Worm (Caenorhabditis elegans): Measurements from ENCODE around the gene alh-9.

alh-9 gene

ce11 chrIII:5836816-5837215, 19.0 kb upstream of the alh-9 start, which contains the start of gene W04D12.1:
Gene W04D12.1 (plus strand): TSS chrIII:5836926.
- no peak for TF ChIP-seq klf-2 (GFP tag; conservative IDR thresholded peaks at IDR 0.05)

DNA sequence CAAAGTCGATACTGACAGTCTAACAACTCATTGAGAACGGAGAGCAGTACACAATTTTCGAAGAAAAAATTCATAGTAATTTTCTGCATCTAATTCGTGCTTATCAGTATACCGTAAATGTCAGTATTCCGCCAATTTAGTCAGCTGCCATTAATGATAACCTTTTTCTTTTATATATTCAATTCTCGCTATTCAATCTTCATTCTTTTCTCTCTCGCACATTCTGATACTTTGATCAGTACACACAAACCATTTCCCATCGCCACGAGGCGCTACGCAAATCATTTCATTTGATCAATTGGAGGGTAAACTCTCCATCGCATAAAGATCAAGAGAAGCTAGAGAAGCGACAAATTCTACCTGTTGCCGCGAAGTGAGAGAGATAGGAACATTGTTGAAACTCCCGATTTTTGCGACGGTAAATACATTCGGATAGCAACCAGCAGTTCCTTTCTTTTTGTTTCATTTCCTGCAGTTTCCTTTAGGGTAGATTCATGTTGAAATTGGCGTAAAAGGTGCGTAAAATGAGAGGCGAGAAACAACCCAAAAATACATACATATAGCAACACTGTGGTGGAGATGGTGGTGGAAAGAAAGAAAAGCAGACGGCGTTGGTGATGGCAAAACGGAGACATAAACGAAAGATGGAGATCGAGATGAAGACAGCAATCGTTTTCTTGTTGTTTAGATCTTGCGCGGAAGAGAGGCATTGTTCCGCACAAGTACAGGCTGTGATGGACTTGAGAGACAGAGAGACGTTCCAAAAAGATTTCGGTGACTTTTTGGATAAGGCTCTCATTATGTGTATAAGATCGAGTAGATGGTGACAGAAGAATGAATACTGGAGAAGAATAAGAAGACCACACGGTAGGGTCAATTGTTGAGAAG, 17.4 kb upstream of the alh-9 start:
- no peak for TF ChIP-seq ref-1 (GFP tag; conservative IDR thresholded peaks at IDR 0.05)
- no peak for TF ChIP-seq klf-2 (GFP tag; conservative IDR thresholded peaks at IDR 0.05)
- no peak for TF ChIP-seq tab-1 (GFP tag; IDR thresholded peaks at IDR 0.05)

- no peak for TF ChIP-seq ztf-23 (GFP tag; IDR thresholded peaks at IDR 0.05)
- TF ChIP-seq ref-1 (GFP tag; conservative IDR thresholded peaks at IDR 0.05): no peak
- TF ChIP-seq tab-1 (GFP tag; IDR thresholded peaks at IDR 0.05): no peak
- no peak for TF ChIP-seq flt-1 (GFP tag; IDR thresholded peaks at IDR 0.05)
- no peak for TF ChIP-seq ztf-29 (GFP tag; IDR thresholded peaks at IDR 0.05)
- no peak for TF ChIP-seq cog-1 (tag; optimal IDR thresholded peaks at IDR 0.05)
- TF ChIP-seq med-1 (GFP tag; optimal IDR thresholded peaks at IDR 0.05; ENCODE audit: insufficient read depth): no peak
- TF ChIP-seq T22C8.4 (GFP tag; IDR thresholded peaks at IDR 0.05): no peak
- no peak for TF ChIP-seq klf-2 (GFP tag; conservative IDR thresholded peaks at IDR 0.05)
Observed at ce11 chrIII:5839147-5839546, 16.7 kb upstream of the alh-9 start.

DNA sequence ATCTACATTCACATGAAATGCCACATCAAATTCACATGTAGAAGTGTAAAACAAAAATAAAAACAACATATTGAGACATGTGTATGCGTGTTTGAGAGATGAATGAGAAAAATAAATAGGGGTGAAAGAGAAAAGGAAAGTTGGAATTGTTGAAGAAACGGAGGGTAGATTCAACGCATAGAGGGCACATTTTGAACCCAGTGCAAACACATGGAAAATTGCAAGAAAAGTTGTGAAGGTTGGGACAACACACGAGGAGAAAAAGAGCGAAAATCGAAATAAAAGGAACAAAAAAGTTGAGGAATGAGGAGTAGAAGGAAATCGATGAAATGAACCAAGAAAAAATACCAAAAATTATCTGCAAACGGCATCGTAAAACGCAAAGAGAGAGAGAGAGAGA, 16.2 kb upstream of the alh-9 start:
- no peak for TF ChIP-seq cog-1 (tag; optimal IDR thresholded peaks at IDR 0.05)
- no peak for TF ChIP-seq tab-1 (GFP tag; IDR thresholded peaks at IDR 0.05)
- no peak for TF ChIP-seq ref-1 (GFP tag; conservative IDR thresholded peaks at IDR 0.05)
- TF ChIP-seq med-1 (GFP tag; optimal IDR thresholded peaks at IDR 0.05; ENCODE audit: insufficient read depth): no peak
- TF ChIP-seq ztf-29 (GFP tag; IDR thresholded peaks at IDR 0.05): no peak
- TF ChIP-seq ztf-23 (GFP tag; IDR thresholded peaks at IDR 0.05): no peak
- no peak for TF ChIP-seq flt-1 (GFP tag; IDR thresholded peaks at IDR 0.05)
- TF ChIP-seq T22C8.4 (GFP tag; IDR thresholded peaks at IDR 0.05): no peak
- no peak for TF ChIP-seq klf-2 (GFP tag; conservative IDR thresholded peaks at IDR 0.05)

DNA sequence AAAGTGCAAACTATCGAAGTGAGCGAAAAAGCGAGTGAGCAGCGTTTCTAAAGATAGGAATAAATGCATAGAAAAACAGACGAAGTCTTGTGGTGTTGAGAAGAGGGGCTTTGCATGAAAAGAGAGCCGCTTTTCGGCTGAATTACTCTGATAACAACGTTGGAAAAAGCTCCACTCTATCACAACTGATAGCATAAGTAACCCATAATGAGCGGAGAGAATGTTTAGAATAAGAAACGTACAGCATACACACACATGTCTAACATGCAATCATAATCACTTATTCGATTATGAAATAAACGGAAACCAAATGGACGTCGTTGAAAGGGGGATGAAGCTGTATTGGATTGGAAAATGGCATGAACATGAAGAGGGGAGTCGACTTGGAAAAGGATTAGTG, 15.5 kb upstream of the alh-9 start:
- TF ChIP-seq tab-1 (GFP tag; IDR thresholded peaks at IDR 0.05) (no peak), ztf-29 (GFP tag; IDR thresholded peaks at IDR 0.05) (no peak), ztf-23 (GFP tag; IDR thresholded peaks at IDR 0.05) (no peak), med-1 (GFP tag; optimal IDR thresholded peaks at IDR 0.05; ENCODE audit: insufficient read depth) (no peak), klf-2 (GFP tag; conservative IDR thresholded peaks at IDR 0.05) (no peak), T22C8.4 (GFP tag; IDR thresholded peaks at IDR 0.05) (no peak), flt-1 (GFP tag; IDR thresholded peaks at IDR 0.05) (no peak), ref-1 (GFP tag; conservative IDR thresholded peaks at IDR 0.05) (no peak), cog-1 (tag; optimal IDR thresholded peaks at IDR 0.05) (no peak)

DNA sequence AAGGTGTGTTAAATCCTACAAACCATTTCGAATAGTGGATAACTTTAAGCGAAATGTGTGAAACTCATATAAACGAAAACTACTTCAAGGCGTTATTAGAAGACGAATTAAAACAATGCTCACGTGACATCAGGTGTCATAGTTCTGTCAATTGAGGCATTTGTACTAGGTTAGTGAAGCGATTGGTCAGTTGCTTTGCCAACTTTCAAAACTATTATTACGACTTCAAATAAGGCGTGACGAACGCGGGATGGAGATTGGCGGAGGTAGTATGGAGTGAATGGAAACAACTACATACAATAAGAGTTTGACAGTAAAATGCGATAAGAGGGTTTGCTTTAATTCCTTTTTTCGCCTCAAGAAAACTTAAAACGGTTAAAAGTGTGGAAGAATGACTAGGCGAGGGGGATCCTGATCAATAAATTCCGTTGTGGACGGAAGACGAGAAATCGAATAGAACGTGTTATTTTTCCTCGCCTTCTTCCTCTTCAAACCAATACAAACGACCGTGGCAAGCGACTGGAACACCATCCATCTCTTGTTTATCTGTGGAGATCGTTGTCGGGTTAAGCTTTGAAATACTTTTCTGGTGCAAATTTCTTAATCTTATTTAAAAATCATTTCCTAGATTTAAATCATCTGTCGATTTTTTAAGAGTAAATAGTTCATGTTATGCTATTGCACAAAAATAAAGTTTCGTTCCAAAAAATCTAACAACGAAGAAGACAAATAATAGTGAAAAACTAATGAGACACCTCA, 14.8 kb upstream of the alh-9 start:
- no peak for TF ChIP-seq klf-2 (GFP tag; conservative IDR thresholded peaks at IDR 0.05)
- no peak for TF ChIP-seq T22C8.4 (GFP tag; IDR thresholded peaks at IDR 0.05)
- no peak for TF ChIP-seq ztf-23 (GFP tag; IDR thresholded peaks at IDR 0.05)
- no peak for TF ChIP-seq ztf-29 (GFP tag; IDR thresholded peaks at IDR 0.05)
- no peak for TF ChIP-seq med-1 (GFP tag; optimal IDR thresholded peaks at IDR 0.05; ENCODE audit: insufficient read depth)
- no peak for TF ChIP-seq flt-1 (GFP tag; IDR thresholded peaks at IDR 0.05)
- no peak for TF ChIP-seq ref-1 (GFP tag; conservative IDR thresholded peaks at IDR 0.05)
- TF ChIP-seq cog-1 (tag; optimal IDR thresholded peaks at IDR 0.05): no peak
- TF ChIP-seq tab-1 (GFP tag; IDR thresholded peaks at IDR 0.05): no peak

DNA sequence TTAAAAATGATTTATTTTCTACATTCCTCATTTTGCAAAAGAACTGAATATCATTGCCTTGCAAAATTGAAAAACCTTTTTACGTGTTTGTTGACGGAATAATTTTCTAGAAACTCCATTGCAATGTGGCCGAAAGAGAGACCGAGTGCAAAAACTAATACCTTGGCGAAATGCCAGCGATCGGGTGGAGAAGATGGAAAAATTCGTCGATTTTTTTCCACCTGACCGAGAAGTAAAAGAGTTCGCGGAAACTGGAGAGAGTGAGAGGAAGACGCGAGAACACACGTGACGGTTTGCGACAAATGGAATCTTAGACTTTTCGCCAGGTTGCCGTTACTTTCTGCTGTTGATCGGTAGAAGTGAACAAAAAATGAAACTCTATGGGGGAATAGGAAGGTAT, 14.1 kb upstream of the alh-9 start:
- TF ChIP-seq ref-1 (GFP tag; conservative IDR thresholded peaks at IDR 0.05) (no peak), ztf-29 (GFP tag; IDR thresholded peaks at IDR 0.05) (no peak), klf-2 (GFP tag; conservative IDR thresholded peaks at IDR 0.05) (no peak), ztf-23 (GFP tag; IDR thresholded peaks at IDR 0.05) (no peak), tab-1 (GFP tag; IDR thresholded peaks at IDR 0.05) (no peak), T22C8.4 (GFP tag; IDR thresholded peaks at IDR 0.05) (no peak), flt-1 (GFP tag; IDR thresholded peaks at IDR 0.05) (no peak), cog-1 (tag; optimal IDR thresholded peaks at IDR 0.05) (no peak), med-1 (GFP tag; optimal IDR thresholded peaks at IDR 0.05; ENCODE audit: insufficient read depth) (no peak)

ce11 chrIII:5842920-5843319, 12.9 kb upstream of the alh-9 start:
- TF ChIP-seq cog-1 (tag; optimal IDR thresholded peaks at IDR 0.05) (no peak), med-1 (GFP tag; optimal IDR thresholded peaks at IDR 0.05; ENCODE audit: insufficient read depth) (no peak), klf-2 (GFP tag; conservative IDR thresholded peaks at IDR 0.05) (no peak), tab-1 (GFP tag; IDR thresholded peaks at IDR 0.05) (no peak), T22C8.4 (GFP tag; IDR thresholded peaks at IDR 0.05) (no peak), ztf-23 (GFP tag; IDR thresholded peaks at IDR 0.05) (no peak), ref-1 (GFP tag; conservative IDR thresholded peaks at IDR 0.05) (no peak), flt-1 (GFP tag; IDR thresholded peaks at IDR 0.05) (no peak)

DNA sequence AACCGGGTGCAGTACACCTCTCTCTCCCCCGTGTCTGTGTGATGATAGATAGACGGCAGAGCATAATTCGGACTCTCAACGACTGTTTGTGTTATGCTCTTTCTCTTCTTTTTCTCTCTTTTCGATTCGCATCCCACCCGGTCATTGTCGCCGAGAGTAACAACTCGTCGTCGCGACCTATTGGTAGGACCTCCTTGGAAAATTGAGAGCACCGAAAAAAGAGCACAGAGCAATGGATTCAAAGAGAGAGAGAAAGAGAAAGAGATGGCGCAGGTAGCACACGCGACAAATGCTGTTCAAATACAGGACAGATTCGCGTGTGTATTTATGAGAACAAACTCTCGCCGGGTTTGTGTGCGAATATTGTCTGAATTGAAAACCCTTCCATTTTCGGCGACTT, 12.2 kb upstream of the alh-9 start:
- TF ChIP-seq ref-1 (GFP tag; conservative IDR thresholded peaks at IDR 0.05) (no peak), T22C8.4 (GFP tag; IDR thresholded peaks at IDR 0.05) (no peak), cog-1 (tag; optimal IDR thresholded peaks at IDR 0.05) (no peak), ztf-29 (GFP tag; IDR thresholded peaks at IDR 0.05) (no peak), tab-1 (GFP tag; IDR thresholded peaks at IDR 0.05) (no peak), med-1 (GFP tag; optimal IDR thresholded peaks at IDR 0.05; ENCODE audit: insufficient read depth) (no peak), flt-1 (GFP tag; IDR thresholded peaks at IDR 0.05) (no peak)
